Worm (Caenorhabditis elegans) whole organism, early embryonic: Measurements from ENCODE around the gene Y25C1A.6.

ENCODE experiments used
- ets-7 ChIP-seq: sonication (generic microtip); optimal IDR thresholded peaks from 2 replicates; lab custom pipeline; 2016; ENCODE audit warnings: missing genotype, missing genetic modification characterization, missing compliant biosample characterization
- flt-1 ChIP-seq: fragments of 200-800 bp; sonication (Bioruptor generic); IDR thresholded peaks from 2 replicates; pipeline ENCODE4 v1.3.6; 2022; ENCODE audit warnings: missing genetic modification characterization, missing compliant biosample characterization
- tbx-11 ChIP-seq: fragments of 200-800 bp; sonication (Bioruptor generic); IDR thresholded peaks from 2 replicates; pipeline ENCODE4 v1.3.6; 2022; ENCODE audit warnings: missing genetic modification characterization, missing compliant biosample characterization
- tbx-37 ChIP-seq: fragments of 200-800 bp; sonication (Bioruptor generic); conservative IDR thresholded peaks from 2 replicates; pipeline ENCODE4 v1.3.6; 2022; ENCODE audit warnings: missing genetic modification reagents, missing genetic modification characterization, missing compliant biosample characterization

DNA sequence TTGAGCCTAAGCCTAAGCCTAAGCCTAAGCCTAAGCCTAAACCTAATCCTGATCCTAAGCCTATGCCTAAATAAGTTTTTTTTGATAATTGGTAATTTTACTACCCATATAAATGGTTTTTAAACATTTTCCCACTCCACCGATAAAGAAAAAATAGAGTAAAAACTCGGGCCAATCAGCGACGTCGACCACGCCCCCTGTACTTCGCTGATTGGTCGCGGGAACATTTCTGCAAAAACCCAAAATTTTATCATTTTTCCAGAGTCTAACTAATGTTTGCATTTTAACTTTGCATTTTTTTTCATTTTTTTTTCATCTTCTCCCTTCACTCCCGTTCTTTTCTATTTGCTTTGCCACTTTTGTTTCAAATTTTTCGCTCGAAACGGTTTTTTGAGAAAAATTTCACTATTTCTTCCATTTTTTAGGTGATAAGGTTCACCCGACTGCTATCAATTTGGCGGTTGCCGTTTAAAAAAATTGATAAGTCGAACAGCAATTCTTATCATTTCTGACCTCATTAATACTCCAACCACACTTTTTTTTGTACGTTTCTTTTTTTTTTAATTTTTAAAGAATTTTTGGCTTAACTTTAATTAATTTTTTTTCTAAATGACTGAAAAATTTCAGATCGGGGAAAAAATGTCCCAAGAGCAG, 46.6 kb upstream of the Y25C1A.6 start, which contains the start of gene C41H7.2:
- TF ChIP-seq tbx-11 (GFP tag; lab: Robert Waterston, UW) (no peak), flt-1 (GFP tag; lab: Robert Waterston, UW) (no peak), ets-7 (tag; lab: Kevin White, UChicago) (no peak), tbx-37 (GFP tag; lab: Robert Waterston, UW) (no peak)
